Worm (Caenorhabditis elegans): ENCODE data around the gene sfxn-5.

sfxn-5 gene

ce11 chrII:8104998-8105397 lies at the start of gene sfxn-5:
Gene sfxn-5 (minus strand): TSS chrII:8105052.
- TF ChIP-seq med-1 (GFP tag; optimal IDR thresholded peaks at IDR 0.05; ENCODE audit: insufficient read depth) (no peak), flt-1 (GFP tag; IDR thresholded peaks at IDR 0.05) (no peak), ref-1 (GFP tag; conservative IDR thresholded peaks at IDR 0.05) (no peak), ztf-23 (GFP tag; IDR thresholded peaks at IDR 0.05) (no peak), tab-1 (GFP tag; IDR thresholded peaks at IDR 0.05) (no peak), ztf-29 (GFP tag; IDR thresholded peaks at IDR 0.05) (no peak), klf-2 (GFP tag; conservative IDR thresholded peaks at IDR 0.05) (no peak), cog-1 (tag; optimal IDR thresholded peaks at IDR 0.05) (no peak), T22C8.4 (GFP tag; IDR thresholded peaks at IDR 0.05) (no peak)

DNA sequence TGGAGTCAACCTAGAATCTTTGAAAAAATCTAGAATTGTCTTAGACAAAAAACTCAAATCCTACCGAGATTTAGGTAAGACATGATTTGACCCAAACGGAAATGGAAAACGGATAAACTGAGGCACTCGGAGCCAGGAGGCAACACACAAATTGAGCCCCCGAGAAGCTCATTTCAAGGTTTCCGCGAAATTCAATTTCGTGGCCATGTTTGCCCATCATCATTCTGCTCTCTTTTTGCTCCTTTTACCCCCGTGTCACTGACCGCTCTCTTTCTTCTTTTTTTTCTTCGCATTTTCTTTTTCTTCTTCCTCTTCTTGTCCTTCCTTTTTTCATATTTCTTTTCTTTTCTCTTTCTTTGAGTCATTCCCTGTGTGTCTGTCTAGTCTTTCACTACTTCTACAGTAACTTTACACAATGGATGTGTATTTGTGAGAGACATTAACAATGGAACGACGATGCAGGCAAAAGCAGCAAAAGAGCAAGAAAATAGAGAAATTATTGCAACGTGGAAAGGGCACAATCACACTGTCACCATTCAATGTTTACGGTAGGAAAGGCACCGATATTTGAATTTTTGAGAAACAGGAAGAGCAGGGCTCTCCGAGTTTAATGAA lies 48.0 kb upstream of the sfxn-5 start:
- TF ChIP-seq T22C8.4 (GFP tag; IDR thresholded peaks at IDR 0.05) (no peak), flt-1 (GFP tag; IDR thresholded peaks at IDR 0.05) (no peak)

ce11 chrII:8149930-8150329 lies 45.1 kb upstream of the sfxn-5 start, which contains the start of gene F10B5.3:
Gene F10B5.3 (minus strand): TSS chrII:8150030.
- TF ChIP-seq flt-1 (GFP tag; IDR thresholded peaks at IDR 0.05), result no peak

DNA sequence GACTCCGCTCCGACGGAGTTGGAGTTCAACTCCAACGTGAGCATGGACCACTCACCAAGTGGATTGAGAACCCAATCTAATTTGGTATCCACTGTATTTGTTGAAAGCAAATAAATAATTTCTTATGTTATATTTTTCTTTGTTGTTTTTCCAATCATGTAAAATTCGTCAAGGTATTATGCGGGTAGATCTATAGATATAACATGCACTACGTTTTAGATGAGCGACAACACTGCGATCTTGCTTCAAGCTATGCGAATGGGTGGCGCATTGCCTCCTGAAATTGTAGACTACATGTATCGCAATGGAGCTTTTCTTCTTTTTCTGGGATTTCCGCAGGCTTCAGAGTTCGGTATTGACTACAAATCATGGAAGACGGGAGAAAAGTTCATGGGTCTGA lies 39.7 kb upstream of the sfxn-5 start, which contains the start of gene F10B5.2:
Gene F10B5.2, plus strand, starts transcription at position 220 of the 400 bp plus-strand sequence.
- TF ChIP-seq flt-1 (GFP tag; IDR thresholded peaks at IDR 0.05) (no peak), tab-1 (GFP tag; IDR thresholded peaks at IDR 0.05) (no peak)

- no peak for TF ChIP-seq med-1 (GFP tag; optimal IDR thresholded peaks at IDR 0.05; ENCODE audit: insufficient read depth)
- no peak for TF ChIP-seq ztf-29 (GFP tag; IDR thresholded peaks at IDR 0.05)
- TF ChIP-seq klf-2 (GFP tag; conservative IDR thresholded peaks at IDR 0.05), result no peak
- TF ChIP-seq T22C8.4 (GFP tag; IDR thresholded peaks at IDR 0.05), result no peak
- TF ChIP-seq tab-1 (GFP tag; IDR thresholded peaks at IDR 0.05), result no peak
- no peak for TF ChIP-seq cog-1 (tag; optimal IDR thresholded peaks at IDR 0.05)
- no peak for TF ChIP-seq ref-1 (GFP tag; conservative IDR thresholded peaks at IDR 0.05)
- TF ChIP-seq flt-1 (GFP tag; IDR thresholded peaks at IDR 0.05), result no peak
- no peak for TF ChIP-seq ztf-23 (GFP tag; IDR thresholded peaks at IDR 0.05)
Measured at ce11 chrII:8143278-8143931, 38.6 kb upstream of the sfxn-5 start, which contains the start of the genes ints-11 and rpl-10. Gene ints-11 (minus strand): TSS chrII:8143478. Gene rpl-10 (plus strand): TSS chrII:8143881.

- TF ChIP-seq tab-1 (GFP tag; IDR thresholded peaks at IDR 0.05) (no peak), flt-1 (GFP tag; IDR thresholded peaks at IDR 0.05) (no peak), T22C8.4 (GFP tag; IDR thresholded peaks at IDR 0.05) (no peak), klf-2 (GFP tag; conservative IDR thresholded peaks at IDR 0.05) (no peak), ztf-29 (GFP tag; IDR thresholded peaks at IDR 0.05) (no peak), ztf-23 (GFP tag; IDR thresholded peaks at IDR 0.05) (no peak), cog-1 (tag; optimal IDR thresholded peaks at IDR 0.05) (no peak), ref-1 (GFP tag; conservative IDR thresholded peaks at IDR 0.05) (no peak), med-1 (GFP tag; optimal IDR thresholded peaks at IDR 0.05; ENCODE audit: insufficient read depth) (no peak)
Measured at ce11 chrII:8141135-8141534, 36.3 kb upstream of the sfxn-5 start.

DNA sequence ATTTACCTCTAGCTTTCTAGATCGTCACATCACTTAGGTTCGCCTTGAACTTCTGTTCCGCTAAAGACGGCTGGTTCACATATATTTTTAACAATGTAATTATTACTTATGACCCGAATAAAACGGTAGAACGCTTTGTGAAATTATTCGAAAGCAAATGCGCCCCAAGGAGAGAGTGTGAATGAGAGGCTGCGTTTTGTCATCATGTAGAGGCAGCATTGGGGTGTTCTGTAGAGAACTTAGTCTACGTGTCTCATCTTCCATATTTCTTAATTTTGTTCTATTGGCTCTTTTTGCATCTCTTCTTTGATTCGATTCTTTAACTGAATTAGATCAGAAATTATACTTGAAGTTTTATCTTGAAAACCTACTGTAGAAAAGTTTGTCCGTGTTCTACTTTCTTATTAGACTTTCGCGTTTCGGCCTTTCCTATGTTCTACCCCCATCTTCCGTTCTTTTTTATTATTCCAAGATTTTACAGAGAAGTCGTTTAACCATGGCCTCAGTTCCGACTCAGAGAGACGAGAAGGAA lies 33.2 kb upstream of the sfxn-5 start, which contains the start of gene cdc-48.2:
Gene cdc-48.2, plus strand, starts transcription at position 482 of the 532 bp plus-strand sequence.
- TF ChIP-seq klf-2 (GFP tag; conservative IDR thresholded peaks at IDR 0.05) (no peak), ref-1 (GFP tag; conservative IDR thresholded peaks at IDR 0.05) (no peak), T22C8.4 (GFP tag; IDR thresholded peaks at IDR 0.05) (no peak), ztf-29 (GFP tag; IDR thresholded peaks at IDR 0.05) (no peak), flt-1 (GFP tag; IDR thresholded peaks at IDR 0.05) (no peak), cog-1 (tag; optimal IDR thresholded peaks at IDR 0.05) (no peak)

ce11 chrII:8137379-8137778 lies 32.5 kb upstream of the sfxn-5 start:
- TF ChIP-seq ztf-23 (GFP tag; IDR thresholded peaks at IDR 0.05) (0 out of 2 replicates have a peak, but pooled peaks have one; percentile 32), T22C8.4 (GFP tag; IDR thresholded peaks at IDR 0.05) (no peak), cog-1 (tag; optimal IDR thresholded peaks at IDR 0.05) (peak; percentile 32), ref-1 (GFP tag; conservative IDR thresholded peaks at IDR 0.05) (no peak)

ce11 chrII:8136818-8137217 lies 32.0 kb upstream of the sfxn-5 start, which contains the start of gene ctns-1:
Gene ctns-1 (minus strand): TSS chrII:8136918.
- TF ChIP-seq klf-2 (GFP tag; conservative IDR thresholded peaks at IDR 0.05) (no peak), flt-1 (GFP tag; IDR thresholded peaks at IDR 0.05) (no peak), T22C8.4 (GFP tag; IDR thresholded peaks at IDR 0.05) (no peak), ztf-29 (GFP tag; IDR thresholded peaks at IDR 0.05) (no peak)

DNA sequence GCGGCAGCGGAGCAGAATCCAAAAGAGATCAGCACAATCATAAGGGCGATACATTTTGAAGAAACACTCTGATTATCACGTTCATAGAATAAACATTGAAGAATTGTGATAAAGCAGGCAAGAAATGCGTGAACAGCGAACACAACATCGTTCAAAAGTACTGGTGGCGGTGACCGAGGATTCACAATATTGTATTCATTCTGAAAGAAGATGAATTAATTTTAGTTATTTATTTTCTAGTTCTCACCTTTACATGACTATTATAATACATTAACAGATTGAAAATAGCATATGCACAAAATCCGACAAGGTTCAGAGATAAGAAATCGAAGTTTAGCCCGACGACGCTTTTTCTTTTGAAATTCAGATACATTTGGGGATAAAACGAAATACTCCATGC lies 31.1 kb upstream of the sfxn-5 start:
- TF ChIP-seq cog-1 (tag; optimal IDR thresholded peaks at IDR 0.05), result no peak
- no peak for TF ChIP-seq flt-1 (GFP tag; IDR thresholded peaks at IDR 0.05)
- no peak for TF ChIP-seq ztf-23 (GFP tag; IDR thresholded peaks at IDR 0.05)
- no peak for TF ChIP-seq ref-1 (GFP tag; conservative IDR thresholded peaks at IDR 0.05)
- no peak for TF ChIP-seq ztf-29 (GFP tag; IDR thresholded peaks at IDR 0.05)

All from whole organism, midembryonic.